Worm (Caenorhabditis elegans) whole organism, L2 larva: ENCODE measurements around the gene T05H4.3.
A peak's percentile ranks its signal among the peaks of the same experiment; 100 is the strongest.

Source experiments
- F13H6.1 ChIP-seq: sonication (generic microtip); optimal IDR thresholded peaks from 2 replicates; lab custom pipeline; 2016; ENCODE audit warnings: missing genetic modification characterization, missing compliant biosample characterization
- Y55F3AM.14 ChIP-seq: fragments of 200-800 bp; sonication (Bioruptor generic); optimal IDR thresholded peaks from 2 replicates; lab custom pipeline; 2018; ENCODE audit warnings: mild to moderate bottlenecking, missing genetic modification characterization, missing compliant biosample characterization
- alr-1 ChIP-seq: fragments of 150-350 bp; optimal IDR thresholded peaks from 2 replicates; lab custom pipeline; 2014; ENCODE audit warnings: missing biosample characterization, missing genetic modification characterization
- aly-2 ChIP-seq: fragments of 150-350 bp; optimal IDR thresholded peaks from 2 replicates; lab custom pipeline; 2014; ENCODE audit warnings: missing biosample characterization, missing genetic modification characterization
- ama-1 ChIP-seq: fragments of 150-350 bp; optimal IDR thresholded peaks from 2 replicates; lab custom pipeline; 2018; ENCODE audit warnings: inconsistent platforms
- ceh-16 ChIP-seq: fragments of 150-350 bp; optimal IDR thresholded peaks from 2 replicates; lab custom pipeline; 2014; ENCODE audit warnings: missing biosample characterization, missing genetic modification characterization
- ceh-82 ChIP-seq: fragments of 150-350 bp; optimal IDR thresholded peaks from 2 replicates; lab custom pipeline; 2014; ENCODE audit warnings: missing biosample characterization, missing genetic modification characterization
- crh-2 ChIP-seq: sonication (generic microtip); optimal IDR thresholded peaks from 2 replicates; lab custom pipeline; 2017; ENCODE audit warnings: missing biosample characterization, missing genetic modification characterization
- dmd-4 ChIP-seq: sonication (generic microtip); optimal IDR thresholded peaks from 2 replicates; lab custom pipeline; 2017; ENCODE audit warnings: missing biosample characterization, missing genetic modification characterization
- egl-27 ChIP-seq: sonication (generic microtip); optimal IDR thresholded peaks from 3 replicates; lab custom pipeline; 2017; ENCODE audit warnings: missing biosample characterization, missing genetic modification reagents, missing genetic modification characterization
- elt-1 ChIP-seq: fragments of 150-350 bp; optimal IDR thresholded peaks from 2 replicates; lab custom pipeline; 2014; ENCODE audit warnings: missing biosample characterization, missing genetic modification characterization
- elt-3 ChIP-seq: sonication (generic microtip); optimal IDR thresholded peaks from 2 replicates; lab custom pipeline; 2017; ENCODE audit warnings: missing biosample characterization, missing genetic modification characterization
- fos-1 ChIP-seq: fragments of 150-350 bp; optimal IDR thresholded peaks from 2 replicates; lab custom pipeline; 2014; ENCODE audit warnings: missing biosample characterization, missing genetic modification characterization
- gmeb-1 ChIP-seq: fragments of 150-350 bp; optimal IDR thresholded peaks from 2 replicates; lab custom pipeline; 2014; ENCODE audit warnings: missing biosample characterization, missing genetic modification characterization
- lin-13 ChIP-seq: fragments of 150-350 bp; optimal IDR thresholded peaks from 2 replicates; lab custom pipeline; 2014; ENCODE audit warnings: missing biosample characterization, missing genetic modification reagents, missing genetic modification characterization
- lsy-2 ChIP-seq, 2 experiments: fragments of 150-350 bp in 1 of 2; sonication (generic microtip) in 1 of 2; optimal IDR thresholded peaks; 2 replicates each; lab custom pipeline; 2014 to 2017; ENCODE audit warnings: missing biosample characterization in 2 of 2, missing genetic modification characterization in 2 of 2
- nhr-10 ChIP-seq: sonication (generic microtip); optimal IDR thresholded peaks from 2 replicates; lab custom pipeline; 2017; ENCODE audit warnings: missing biosample characterization, missing genetic modification characterization
- nhr-11 ChIP-seq: fragments of 150-350 bp; optimal IDR thresholded peaks from 2 replicates; lab custom pipeline; 2014; ENCODE audit warnings: missing biosample characterization, missing genetic modification characterization
- nhr-12 ChIP-seq: fragments of 150-350 bp; optimal IDR thresholded peaks from 2 replicates; lab custom pipeline; 2014; ENCODE audit warnings: missing biosample characterization, missing genetic modification characterization
- nhr-129 ChIP-seq: fragments of 150-350 bp; optimal IDR thresholded peaks from 2 replicates; lab custom pipeline; 2014; ENCODE audit warnings: missing biosample characterization, missing genetic modification characterization
- nhr-21 ChIP-seq: fragments of 150-350 bp; optimal IDR thresholded peaks from 2 replicates; lab custom pipeline; 2014; ENCODE audit warnings: missing biosample characterization, missing genetic modification characterization
- nhr-237 ChIP-seq: fragments of 150-350 bp; optimal IDR thresholded peaks from 2 replicates; lab custom pipeline; 2014; ENCODE audit warnings: missing biosample characterization, missing genetic modification characterization
- nhr-6 ChIP-seq: fragments of 150-350 bp; optimal IDR thresholded peaks from 2 replicates; lab custom pipeline; 2014; ENCODE audit warnings: missing biosample characterization, missing genetic modification characterization
- peb-1 ChIP-seq: fragments of 150-350 bp; optimal IDR thresholded peaks from 2 replicates; lab custom pipeline; 2014; ENCODE audit warnings: missing biosample characterization, missing genetic modification characterization
- skn-1 ChIP-seq: sonication (generic microtip); optimal IDR thresholded peaks from 2 replicates; lab custom pipeline; 2017; ENCODE audit warnings: missing biosample characterization, missing genetic modification characterization
- sma-3 ChIP-seq: sonication (generic microtip); optimal IDR thresholded peaks from 2 replicates; lab custom pipeline; 2016; ENCODE audit warnings: missing genetic modification reagents, missing genetic modification characterization, missing compliant biosample characterization
- sma-9 ChIP-seq, 2 experiments: fragments of 150-350 bp in 1 of 2; sonication (generic microtip) in 1 of 2; optimal IDR thresholded peaks; 2 replicates each; lab custom pipeline; 2014 to 2016; ENCODE audit warnings: missing genetic modification characterization in 2 of 2, mild to moderate bottlenecking in 1 of 2, missing biosample characterization in 1 of 2, missing compliant biosample characterization in 1 of 2, missing genetic modification reagents in 1 of 2, moderate library complexity in 1 of 2
- unc-39 ChIP-seq: fragments of 150-350 bp; optimal IDR thresholded peaks from 2 replicates; lab custom pipeline; 2014; ENCODE audit warnings: missing biosample characterization, missing genetic modification characterization
- zag-1 ChIP-seq: fragments of 150-350 bp; optimal IDR thresholded peaks from 2 replicates; lab custom pipeline; 2014; ENCODE audit warnings: missing biosample characterization, missing genetic modification characterization
- ztf-11 ChIP-seq: sonication (generic microtip); optimal IDR thresholded peaks from 2 replicates; lab custom pipeline; 2017; ENCODE audit warnings: missing biosample characterization, missing genetic modification characterization
- ztf-4 ChIP-seq: fragments of 150-350 bp; optimal IDR thresholded peaks from 2 replicates; lab custom pipeline; 2014; ENCODE audit warnings: missing biosample characterization, missing genetic modification characterization

Gene T05H4.3

DNA sequence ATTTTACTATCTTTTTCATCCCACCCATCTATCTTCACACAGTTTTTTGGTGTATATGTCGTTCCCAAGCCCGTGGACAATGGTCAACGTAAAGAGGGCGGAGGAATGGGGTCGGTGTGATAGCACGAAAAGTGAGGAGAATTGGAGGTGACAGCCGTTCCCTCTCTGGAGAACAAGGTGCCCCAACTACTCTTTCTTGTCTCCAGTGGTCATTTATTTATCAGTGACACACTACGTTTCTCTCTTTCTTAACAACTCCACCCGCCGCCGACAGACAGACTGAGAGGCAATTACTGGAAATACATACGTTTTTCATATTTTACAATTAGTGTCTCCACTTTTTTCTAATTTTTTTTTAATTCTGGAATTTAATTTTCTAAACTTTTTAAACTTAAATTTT lies 14.8 kb downstream of the T05H4.3 start:
- no peak for TF ChIP-seq ztf-11
- peak; percentile 5 for TF ChIP-seq F13H6.1 (tag; lab: Kevin White, UChicago)

DNA sequence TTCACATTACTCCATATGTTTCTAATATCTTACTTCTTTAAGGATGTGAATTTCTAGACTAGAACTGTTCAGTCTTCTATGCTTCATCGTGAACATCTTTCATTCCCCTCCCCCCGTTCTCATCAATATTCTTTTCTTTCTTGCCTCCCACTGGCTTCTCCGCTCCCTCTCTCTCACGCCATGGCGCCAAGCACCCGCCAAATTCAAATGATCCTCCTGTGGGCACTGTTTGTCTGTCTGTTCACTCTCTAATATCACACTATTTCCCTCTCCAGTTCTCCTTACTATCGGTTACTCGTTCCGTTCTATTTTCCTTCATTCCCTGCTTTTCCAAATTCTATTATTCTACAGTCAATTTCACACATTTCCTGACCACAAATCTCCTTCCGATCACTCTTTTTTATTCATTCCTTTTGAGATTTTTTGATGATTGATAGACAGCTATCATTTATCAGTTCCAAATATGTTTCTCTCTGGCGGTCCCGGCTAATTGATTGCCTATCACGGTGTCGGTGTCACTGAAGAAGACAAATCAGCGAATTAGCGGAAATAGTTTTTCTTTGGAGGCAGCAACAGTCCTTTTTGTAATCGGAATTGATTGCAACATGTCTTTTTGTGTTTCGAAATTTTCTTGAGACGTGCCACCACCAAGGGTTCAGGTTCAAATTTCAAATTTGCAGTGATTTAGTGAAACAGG lies 16.3 kb downstream of the T05H4.3 start:
- peak; percentile 33 for TF ChIP-seq ceh-16 (tag; lab: Kevin White, UChicago)
- TF ChIP-seq crh-2 = no peak
- TF ChIP-seq nhr-11 (tag; lab: Kevin White, UChicago) = no peak
- TF ChIP-seq ztf-4 (tag; lab: Kevin White, UChicago) = no peak
- no peak for TF ChIP-seq elt-1 (tag; lab: Kevin White, UChicago)
- no peak for TF ChIP-seq nhr-237
- no peak for TF ChIP-seq zag-1 (tag; lab: Kevin White, UChicago)
- TF ChIP-seq peb-1 (tag; lab: Kevin White, UChicago) = no peak

DNA sequence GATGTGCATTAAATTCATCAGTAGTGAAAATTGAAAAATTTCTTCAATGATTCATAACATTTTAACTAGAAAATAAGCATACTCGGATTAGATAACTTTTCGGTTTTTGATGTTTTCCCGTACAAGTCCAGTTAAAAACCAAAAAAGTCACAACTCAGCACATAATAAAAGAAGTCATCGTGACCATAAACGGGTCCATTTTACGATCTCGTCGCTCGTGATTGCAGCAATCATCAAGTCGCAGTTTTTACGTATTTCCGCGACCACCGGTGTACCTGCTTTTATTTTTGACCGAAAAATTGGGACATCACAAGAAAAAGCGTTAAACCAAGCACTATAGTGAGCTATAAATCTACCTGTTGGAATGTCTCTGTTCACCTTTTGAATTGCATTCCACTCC lies 19.1 kb downstream of the T05H4.3 start:
- TF ChIP-seq nhr-6 (no peak), zag-1 (tag; lab: Kevin White, UChicago) (no peak), skn-1 (tag; lab: Kevin White, UChicago) (no peak), lin-13 (no peak), nhr-12 (tag; lab: Kevin White, UChicago) (no peak), ceh-82 (tag; lab: Kevin White, UChicago) (no peak)
- TF ChIP-seq, all 48 proteins: peak for 0

DNA sequence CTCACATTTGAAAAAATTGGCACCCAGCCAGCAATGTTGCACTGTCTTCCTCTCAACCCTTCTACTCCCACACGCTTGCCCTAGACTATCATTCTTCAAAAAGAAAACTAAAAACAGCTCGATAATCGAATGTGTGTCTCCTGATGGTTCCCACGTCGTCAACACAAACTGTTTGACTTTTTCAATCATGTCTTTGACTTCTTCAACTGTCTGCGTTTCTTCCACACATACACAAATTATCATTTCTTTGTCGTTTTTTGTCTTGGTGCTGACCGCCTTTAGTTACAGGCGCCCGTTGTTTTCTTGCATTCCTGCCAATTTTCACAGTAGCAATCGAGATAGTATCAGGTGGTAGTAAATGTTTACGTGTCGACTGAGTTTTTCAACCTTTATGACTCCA lies 20.5 kb downstream of the T05H4.3 start:
- TF ChIP-seq nhr-129 = peak; percentile 15
- TF ChIP-seq fos-1 (tag; lab: Kevin White, UChicago) = peak; percentile 23
- no peak for TF ChIP-seq nhr-10
- TF ChIP-seq crh-2 = peak; percentile 61
- TF ChIP-seq nhr-237 = no peak
- no peak for TF ChIP-seq gmeb-1 (tag; lab: Kevin White, UChicago)
- TF ChIP-seq nhr-21 (tag; lab: Kevin White, UChicago) = no peak
- TF ChIP-seq alr-1 (tag; lab: Kevin White, UChicago) = no peak
- TF ChIP-seq ceh-16 (tag; lab: Kevin White, UChicago) = no peak
- TF ChIP-seq sma-3 (GFP tag; lab: Kevin White, UChicago) = no peak
- no peak for TF ChIP-seq skn-1 (tag; lab: Kevin White, UChicago)
- no peak for TF ChIP-seq nhr-12 (tag; lab: Kevin White, UChicago)
- TF ChIP-seq sma-9 (GFP tag; optimal IDR thresholded peaks at IDR 0.05; lab: Kevin White, UChicago) = peak; percentile 36
- no peak for TF ChIP-seq sma-9 (tag; optimal IDR thresholded peaks at IDR 0.05; lab: Kevin White, UChicago)

DNA sequence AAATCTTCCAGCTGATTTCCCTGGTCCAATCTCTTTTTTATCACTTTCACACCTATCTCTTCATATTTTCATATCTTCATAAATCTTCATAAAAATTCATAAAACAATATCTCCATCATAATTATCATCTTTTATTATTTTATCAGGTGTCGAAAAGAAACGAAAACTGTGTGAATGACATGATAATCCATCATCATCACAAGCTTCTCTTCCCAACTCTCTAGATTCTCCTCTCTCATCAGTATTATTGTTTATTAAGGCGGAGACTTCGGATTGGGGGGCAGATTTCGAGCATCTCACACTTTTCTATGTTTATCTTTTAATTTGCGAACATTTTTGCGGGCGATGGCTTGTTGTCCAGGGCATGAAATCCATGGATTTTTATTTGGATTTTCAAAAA lies 22.1 kb downstream of the T05H4.3 start:
- TF ChIP-seq nhr-10 = no peak
- no peak for TF ChIP-seq nhr-129
- TF ChIP-seq zag-1 (tag; lab: Kevin White, UChicago) = no peak
- TF ChIP-seq egl-27 (tag; lab: Kevin White, UChicago) = no peak
- no peak for TF ChIP-seq unc-39 (tag; lab: Kevin White, UChicago)
- TF ChIP-seq nhr-11 (tag; lab: Kevin White, UChicago) = no peak
- no peak for TF ChIP-seq lsy-2 (tag; optimal IDR thresholded peaks at IDR 0.05; lab: Kevin White, UChicago)
- no peak for TF ChIP-seq F13H6.1 (tag; lab: Kevin White, UChicago)
- no peak for TF ChIP-seq dmd-4 (tag; lab: Kevin White, UChicago)
- TF ChIP-seq ama-1 (lab: Kevin White, UChicago) = no peak

DNA sequence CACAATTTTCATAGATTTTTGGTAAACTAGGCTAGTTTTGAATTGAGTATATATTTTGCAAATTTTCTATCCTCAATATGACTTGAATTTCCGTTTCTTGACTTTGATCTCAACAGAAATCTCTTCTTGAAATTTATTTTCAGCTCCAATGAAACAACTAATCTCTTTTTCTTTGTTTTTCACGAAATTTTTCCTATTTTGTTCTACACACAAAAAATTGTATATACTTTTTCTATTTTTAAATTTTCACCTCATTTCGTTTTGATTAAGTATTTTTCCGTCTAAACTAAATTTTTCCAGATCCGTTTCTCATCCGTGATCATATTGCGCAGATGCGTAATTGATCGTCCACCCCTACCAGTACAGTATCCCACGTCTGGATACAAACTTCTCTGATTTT lies 22.6 kb downstream of the T05H4.3 start, which contains the start of gene unc-83:
TSS of gene unc-83 (plus strand) at position 301 of the 400 bp plus-strand sequence.
- TF ChIP-seq peb-1 (tag; lab: Kevin White, UChicago) (no peak), sma-3 (GFP tag; lab: Kevin White, UChicago) (no peak), ztf-4 (tag; lab: Kevin White, UChicago) (no peak), ceh-16 (tag; lab: Kevin White, UChicago) (no peak), ztf-11 (no peak), Y55F3AM.14 (GFP tag; lab: Kevin White, UChicago) (no peak), elt-3 (tag; lab: Kevin White, UChicago) (no peak), aly-2 (tag; lab: Kevin White, UChicago) (no peak)
